Fruit fly (Drosophila melanogaster) Kc167 (cell line): ENCODE results near the gene CG43354.

Source experiments
- Myc ChIP-seq: fragments of >200 bp; optimal IDR thresholded peaks from 2 replicates; lab custom pipeline; 2017; ENCODE audit warnings: missing external identifiers
- Sin3A ChIP-seq: fragments of >200 bp; optimal IDR thresholded peaks from 2 replicates; lab custom pipeline; 2018; ENCODE audit warnings: missing external identifiers
- h ChIP-seq: fragments of >200 bp; optimal IDR thresholded peaks from 3 replicates; lab custom pipeline; 2018; ENCODE audit warnings: missing external identifiers
- insv ChIP-seq: fragments of >200 bp; optimal IDR thresholded peaks from 3 replicates; lab custom pipeline; 2018; ENCODE audit warnings: missing external identifiers
- psq ChIP-seq: fragments of >200 bp; optimal IDR thresholded peaks from 2 replicates; lab custom pipeline; 2017; ENCODE audit warnings: missing external identifiers
- ttk ChIP-seq: sonication (Bioruptor generic); optimal IDR thresholded peaks from 2 replicates; lab custom pipeline; 2017; ENCODE audit warnings: missing external identifiers

The CG43354 gene

DNA sequence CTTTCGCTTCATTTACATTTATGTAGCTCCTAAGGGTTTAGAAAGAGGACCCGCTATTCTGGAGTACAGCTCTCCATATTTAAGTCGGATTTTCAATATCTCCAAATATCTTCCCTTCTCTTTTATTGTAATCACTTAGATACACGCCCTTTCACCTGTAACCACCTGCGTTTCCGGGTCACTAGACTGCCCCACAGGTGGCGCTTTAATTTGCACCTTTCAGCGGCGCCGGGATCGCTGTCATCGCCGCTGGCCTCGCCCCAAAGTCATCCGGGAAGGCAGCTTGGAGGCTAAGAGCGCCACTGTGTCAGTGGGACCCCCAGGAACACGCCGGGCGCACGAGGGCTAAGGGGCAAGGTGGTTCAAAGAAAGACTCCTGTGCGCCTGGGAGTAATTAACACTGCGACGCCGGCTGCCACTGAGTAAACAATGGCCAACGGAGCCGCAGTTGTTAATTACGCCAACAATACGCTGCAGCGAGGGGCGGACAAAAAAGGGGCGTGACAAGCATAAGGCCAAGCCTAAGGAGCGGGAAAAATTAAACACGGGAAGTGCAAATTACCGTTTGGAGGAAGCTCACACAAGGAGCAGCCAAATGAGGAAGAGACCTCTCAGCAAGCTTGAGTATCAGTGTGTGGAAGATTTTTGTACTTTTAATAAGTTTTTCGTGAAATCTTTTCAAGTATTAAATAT, 24.9 kb downstream of the CG43354 start:
- TF ChIP-seq Myc (lab: Kevin White, UChicago), result no peak
- TF ChIP-seq psq, result no peak
- TF ChIP-seq ttk (lab: Kevin White, UChicago), result no peak
- no peak for TF ChIP-seq h (lab: Kevin White, UChicago)
- no peak for TF ChIP-seq Sin3A
- TF ChIP-seq insv (lab: Kevin White, UChicago), result no peak

DNA sequence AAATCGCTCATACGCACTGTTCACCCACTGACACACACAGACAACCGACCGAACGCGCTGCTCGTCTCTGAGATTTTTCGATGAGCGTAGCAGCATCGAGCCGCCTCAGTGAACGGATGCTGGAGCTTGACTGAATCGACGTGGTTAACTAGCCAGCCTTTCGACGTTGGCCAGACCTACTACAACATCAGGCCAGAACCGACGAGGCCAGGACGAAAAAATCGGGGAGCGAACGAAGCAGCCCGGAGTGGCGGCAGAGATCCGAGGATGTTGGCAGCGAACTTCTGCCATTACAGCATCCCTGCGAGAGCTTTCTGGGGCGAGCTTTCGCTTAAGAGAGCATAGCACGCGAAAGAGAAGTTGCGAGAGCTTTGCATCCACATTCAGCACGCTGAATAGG, 33.6 kb downstream of the CG43354 start, which contains the start of gene CG42750:
CG42750 (minus strand) TSS at position 108 of the 400 bp plus-strand sequence.
- TF ChIP-seq h (lab: Kevin White, UChicago), result no peak
- TF ChIP-seq ttk (lab: Kevin White, UChicago), result no peak
- TF ChIP-seq psq, result no peak
- no peak for TF ChIP-seq insv (lab: Kevin White, UChicago)
- TF ChIP-seq Myc (lab: Kevin White, UChicago), result no peak
- no peak for TF ChIP-seq Sin3A

DNA sequence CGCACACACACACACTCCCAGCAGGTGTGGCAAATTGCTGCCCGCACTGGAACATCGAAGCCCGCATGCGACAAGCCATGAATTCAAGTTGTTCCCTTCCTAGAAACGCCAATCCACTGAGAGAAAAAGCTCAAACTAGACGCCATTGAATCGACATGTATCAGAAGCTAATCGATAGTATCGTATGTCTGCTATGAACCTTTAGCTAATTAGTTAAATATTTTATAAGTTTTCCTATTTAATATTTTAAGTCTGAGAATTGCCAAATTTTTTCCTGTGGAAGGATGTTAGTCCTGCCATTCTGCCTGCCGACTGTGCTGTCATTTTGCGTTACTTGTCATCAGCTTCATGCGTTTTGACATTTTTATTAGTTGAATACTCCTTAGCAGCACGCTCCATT, 41.4 kb downstream of the CG43354 start:
- TF ChIP-seq insv (lab: Kevin White, UChicago) (no peak), ttk (lab: Kevin White, UChicago) (no peak), h (lab: Kevin White, UChicago) (no peak), Sin3A (no peak), psq (no peak), Myc (lab: Kevin White, UChicago) (no peak)
